Fruit fly (Drosophila melanogaster): ENCODE data around the gene alphaTub84B.

Gene alphaTub84B

dm6 chr3R:7076293-7076981 lies 10.0 kb upstream of the alphaTub84B start (continued):
- TF ChIP-seq CG7368 (GFP tag; optimal IDR thresholded peaks at IDR 0.05) (no peak), fkh (GFP tag; optimal IDR thresholded peaks at IDR 0.05) (no peak), lz (GFP tag; optimal IDR thresholded peaks at IDR 0.05) (no peak), CG8319 (GFP tag; optimal IDR thresholded peaks at IDR 0.05) (no peak), spab (GFP tag; optimal IDR thresholded peaks at IDR 0.05) (no peak), Met (GFP tag; optimal IDR thresholded peaks at IDR 0.05) (no peak), CG3919 (GFP tag; optimal IDR thresholded peaks at IDR 0.05) (no peak), Eip93F (GFP tag; optimal IDR thresholded peaks at IDR 0.05) (no peak), Eip78C (GFP tag) (no peak), esn (GFP tag; optimal IDR thresholded peaks at IDR 0.05) (no peak), Sox14 (GFP tag; optimal IDR thresholded peaks at IDR 0.05) (no peak), CG1621 (tag; optimal IDR thresholded peaks at IDR 0.05) (no peak), CG34406 (GFP tag; optimal IDR thresholded peaks at IDR 0.05) (no peak)

dm6 chr3R:7079718-7080117 lies 6.7 kb upstream of the alphaTub84B start:
- TF ChIP-seq Eip78C (GFP tag), result peak; percentile 29
- TF ChIP-seq CG11762 (GFP tag; optimal IDR thresholded peaks at IDR 0.05; ENCODE audit: insufficient read depth), result no peak
- TF ChIP-seq CG6163 (GFP tag; IDR thresholded peaks at IDR 0.05), result 0 out of 3 replicates have a peak, but pooled peaks have one; percentile 15
- TF ChIP-seq eg (GFP tag; IDR thresholded peaks at IDR 0.05), result no peak

- TF ChIP-seq CG1621 (tag; optimal IDR thresholded peaks at IDR 0.05), result no peak
- peak; percentile 15 for TF ChIP-seq Eip78C (GFP tag)
Measured at dm6 chr3R:7080157-7080916, 6.1 kb upstream of the alphaTub84B start, which contains the start of gene Ref1. TSS of gene Ref1 (minus strand) at chr3R:7080387.

dm6 chr3R:7081972-7082371 lies 4.4 kb upstream of the alphaTub84B start, which contains the start of gene Dpck:
TSS of gene Dpck (plus strand) at chr3R:7082182.
- peak; percentile 14 for TF ChIP-seq CG34406 (GFP tag; optimal IDR thresholded peaks at IDR 0.05)
- TF ChIP-seq CG11762 (GFP tag; optimal IDR thresholded peaks at IDR 0.05; ENCODE audit: insufficient read depth), result no peak
- TF ChIP-seq CG11294 (GFP tag; IDR thresholded peaks at IDR 0.05), result no peak
- TF ChIP-seq CG1621 (tag; optimal IDR thresholded peaks at IDR 0.05), result no peak
- peak; percentile 27 for TF ChIP-seq Hr39 (GFP tag; optimal IDR thresholded peaks at IDR 0.05)
- peak; percentile 3 for TF ChIP-seq CG11902 (GFP tag; optimal IDR thresholded peaks at IDR 0.05)
- TF ChIP-seq CG4318 (GFP tag; optimal IDR thresholded peaks at IDR 0.05), result no peak
- no peak for TF ChIP-seq salr (GFP tag; optimal IDR thresholded peaks at IDR 0.05)
- TF ChIP-seq CG8119 (GFP tag; IDR thresholded peaks at IDR 0.05), result peak; percentile 63; the same call in 2 of the 3 replicates
- peak; percentile 51 for TF ChIP-seq CG3919 (GFP tag; optimal IDR thresholded peaks at IDR 0.05)
- peak; percentile 81 for TF ChIP-seq svp (GFP tag)
- peak; percentile 20 for TF ChIP-seq CG10669 (GFP tag; optimal IDR thresholded peaks at IDR 0.05)
- TF ChIP-seq CG31627 (GFP tag; optimal IDR thresholded peaks at IDR 0.05), result peak; percentile 45
- TF ChIP-seq ss (GFP tag; optimal IDR thresholded peaks at IDR 0.05), result peak; percentile 29 to 50
- no peak for TF ChIP-seq CG8319 (GFP tag; optimal IDR thresholded peaks at IDR 0.05)
- no peak for TF ChIP-seq CG7368 (GFP tag; optimal IDR thresholded peaks at IDR 0.05)
- TF ChIP-seq CG32006 (GFP tag; optimal IDR thresholded peaks at IDR 0.05), result peak; percentile 25
- TF ChIP-seq Gug (GFP tag; IDR thresholded peaks at IDR 0.05), result no peak
- no peak for TF ChIP-seq Ets21C (GFP tag; optimal IDR thresholded peaks at IDR 0.05)
- TF ChIP-seq dsx (GFP tag; optimal IDR thresholded peaks at IDR 0.05; ENCODE audit: poor library complexity, severe bottlenecking), result peak; percentile 40
- peak; percentile 35 for TF ChIP-seq CG3032 (tag; optimal IDR thresholded peaks at IDR 0.05)
- no peak for TF ChIP-seq Lpt (GFP tag; optimal IDR thresholded peaks at IDR 0.05)
- peak; percentile 22 for TF ChIP-seq vri (GFP tag; optimal IDR thresholded peaks at IDR 0.05)
- TF ChIP-seq OdsH (GFP tag; optimal IDR thresholded peaks at IDR 0.05), result peak; percentile 29
- peak; percentile 83 for TF ChIP-seq Eip78C (GFP tag)
- TF ChIP-seq Met (GFP tag; optimal IDR thresholded peaks at IDR 0.05), result peak; percentile 53
- TF ChIP-seq CG15336 (GFP tag; IDR thresholded peaks at IDR 0.05), result peak; percentile 35; the same call in 1 of the 2 replicates
- peak; percentile 47 for TF ChIP-seq acj6 (GFP tag; optimal IDR thresholded peaks at IDR 0.05)
- no peak for TF ChIP-seq achi (GFP tag; optimal IDR thresholded peaks at IDR 0.05)
- peak; percentile 27 for TF ChIP-seq CG6792 (GFP tag; optimal IDR thresholded peaks at IDR 0.05)
- peak; percentile 44 for TF ChIP-seq CG16779 (tag; optimal IDR thresholded peaks at IDR 0.05)
- TF ChIP-seq Hr4 (GFP tag; optimal IDR thresholded peaks at IDR 0.05), result peak; percentile 56
- TF ChIP-seq Eip93F (GFP tag; optimal IDR thresholded peaks at IDR 0.05), result no peak
- no peak for TF ChIP-seq CG8632 (GFP tag; optimal IDR thresholded peaks at IDR 0.05)
- TF ChIP-seq CG6163 (GFP tag; IDR thresholded peaks at IDR 0.05), result peak; percentile 68
- TF ChIP-seq topi (GFP tag; optimal IDR thresholded peaks at IDR 0.05), result peak; percentile 41

All from whole organism, prepupa.